Fruit fly (Drosophila melanogaster) whole organism, embryonic: ENCODE data around the gene mRpL37.

Experiments
- B-H1 ChIP-seq: fragments of 200-800 bp; sonication (Bioruptor generic); IDR thresholded peaks from 3 replicates; pipeline ENCODE4 v1.3.6; 2022; ENCODE audit warnings: missing biosample characterization, missing genetic modification characterization
- BEAF-32 ChIP-seq: fragments of 200-800 bp; sonication (Bioruptor generic); optimal IDR thresholded peaks from 3 replicates; lab custom pipeline; 2017; ENCODE audit warnings: missing biosample characterization, missing genetic modification characterization, mild to moderate bottlenecking, moderate library complexity, missing genetic modification reagents
- Blimp-1 ChIP-seq: fragments of 200-800 bp; sonication (Bioruptor generic); optimal IDR thresholded peaks from 3 replicates; lab custom pipeline; 2018; ENCODE audit warnings: missing biosample characterization, missing genetic modification characterization, mild to moderate bottlenecking, moderate library complexity, missing genetic modification reagents
- CG10321 ChIP-seq: fragments of 200-800 bp; sonication (Bioruptor generic); IDR thresholded peaks from 2 replicates; pipeline ENCODE4 v1.3.6; 2022; ENCODE audit warnings: missing biosample characterization, missing genetic modification characterization
- CG12299 ChIP-seq: fragments of 200-800 bp; sonication (Bioruptor generic); optimal IDR thresholded peaks from 2 replicates; lab custom pipeline; 2018; ENCODE audit warnings: missing biosample characterization, mild to moderate bottlenecking, missing genetic modification characterization
- CG12769 ChIP-seq: fragments of 200-800 bp; sonication (Bioruptor generic); optimal IDR thresholded peaks from 2 replicates; lab custom pipeline; 2019; ENCODE audit warnings: missing biosample characterization, mild to moderate bottlenecking, missing genetic modification characterization, moderate library complexity
- CG15696 ChIP-seq: fragments of 200-800 bp; sonication (Bioruptor generic); optimal IDR thresholded peaks from 2 replicates; lab custom pipeline; 2019; ENCODE audit warnings: missing biosample characterization, mild to moderate bottlenecking, missing genetic modification characterization, moderate library complexity
- CG17186 ChIP-seq: fragments of 200-800 bp; sonication (Bioruptor generic); optimal IDR thresholded peaks from 3 replicates; lab custom pipeline; 2017; ENCODE audit warnings: missing biosample characterization, missing genetic modification reagents, missing genetic modification characterization
- CG17328 ChIP-seq: fragments of 200-800 bp; sonication (Bioruptor generic); IDR thresholded peaks from 2 replicates; pipeline ENCODE4 v1.3.6; 2022; ENCODE audit warnings: missing biosample characterization, missing genetic modification characterization
- CG2199 ChIP-seq: fragments of 200-800 bp; sonication (Bioruptor generic); IDR thresholded peaks from 3 replicates; pipeline ENCODE4 v1.3.6; 2022; ENCODE audit warnings: missing biosample characterization, missing genetic modification characterization
- CG30431 ChIP-seq: fragments of 200-800 bp; sonication (Bioruptor generic); optimal IDR thresholded peaks from 2 replicates; lab custom pipeline; 2017; ENCODE audit warnings: missing biosample characterization, missing genetic modification characterization
- CG31224 ChIP-seq: fragments of 200-800 bp; sonication (Bioruptor generic); IDR thresholded peaks from 2 replicates; pipeline ENCODE4 v1.3.6; 2022; ENCODE audit warnings: missing biosample characterization, missing genetic modification characterization
- CG4617 ChIP-seq: fragments of 200-800 bp; sonication (Bioruptor generic); optimal IDR thresholded peaks from 3 replicates; lab custom pipeline; 2016; ENCODE audit warnings: missing biosample characterization, missing genetic modification characterization, borderline replicate concordance
- CG6272 ChIP-seq: fragments of 200-800 bp; sonication (Bioruptor generic); IDR thresholded peaks from 2 replicates; pipeline ENCODE4 v1.3.6; 2022; ENCODE audit warnings: missing biosample characterization, missing genetic modification characterization
- CG8089 ChIP-seq: fragments of 200-800 bp; sonication (Bioruptor generic); optimal IDR thresholded peaks from 3 replicates; lab custom pipeline; 2016; ENCODE audit warnings: missing biosample characterization, missing genetic modification characterization
- CG9817 ChIP-seq: fragments of 200-800 bp; sonication (Bioruptor generic); optimal IDR thresholded peaks from 2 replicates; lab custom pipeline; 2018; ENCODE audit warnings: missing biosample characterization, mild to moderate bottlenecking, missing genetic modification characterization, moderate library complexity
- D ChIP-seq, 2 experiments: fragments of 200-800 bp in 1 of 2; fragments of >200 bp in 1 of 2; sonication (Bioruptor generic) in 1 of 2; optimal IDR thresholded peaks; 2 replicates in 1 of 2; 3 replicates in 1 of 2; lab custom pipeline; 2017; ENCODE audit warnings: mild to moderate bottlenecking in 1 of 2, missing biosample characterization in 1 of 2, missing genetic modification characterization in 1 of 2, missing genetic modification reagents in 1 of 2
- Dad ChIP-seq: fragments of 200-800 bp; sonication (Bioruptor generic); optimal IDR thresholded peaks from 3 replicates; lab custom pipeline; 2016; ENCODE audit warnings: missing biosample characterization, missing genetic modification characterization
- Dll ChIP-seq: fragments of 200-800 bp; sonication (Bioruptor generic); IDR thresholded peaks from 4 replicates; pipeline ENCODE4 v1.3.6; 2022; ENCODE audit warnings: missing biosample characterization, missing genetic modification characterization; ENCODE audit not compliant: partially characterized antibody
- Dp ChIP-seq: fragments of 200-800 bp; sonication (Bioruptor generic); optimal IDR thresholded peaks from 2 replicates; lab custom pipeline; 2018; ENCODE audit warnings: missing biosample characterization, mild to moderate bottlenecking, missing genetic modification characterization, moderate library complexity
- E2f2 ChIP-seq: fragments of 200-800 bp; sonication (Bioruptor generic); IDR thresholded peaks from 2 replicates; pipeline ENCODE4 v1.3.6; 2022; ENCODE audit warnings: missing biosample characterization, missing genetic modification characterization
- Elba2 ChIP-seq: fragments of 200-800 bp; sonication (Bioruptor generic); optimal IDR thresholded peaks from 3 replicates; lab custom pipeline; 2016; ENCODE audit warnings: missing biosample characterization, missing genetic modification characterization
- Ets97D ChIP-seq: fragments of 200-800 bp; sonication (Bioruptor generic); optimal IDR thresholded peaks from 3 replicates; lab custom pipeline; 2016; ENCODE audit warnings: missing biosample characterization, missing genetic modification characterization
- HLH54F ChIP-seq: fragments of 200-800 bp; sonication (Bioruptor generic); optimal IDR thresholded peaks from 3 replicates; lab custom pipeline; 2016; ENCODE audit warnings: missing biosample characterization, missing genetic modification characterization
- Hr3 ChIP-seq: fragments of 200-800 bp; sonication (Bioruptor generic); optimal IDR thresholded peaks from 3 replicates; lab custom pipeline; 2016; ENCODE audit warnings: missing biosample characterization, missing genetic modification characterization
- MBD-R2 ChIP-seq: fragments of 200-800 bp; sonication (Bioruptor generic); IDR thresholded peaks from 2 replicates; pipeline ENCODE4 v1.3.6; 2022; ENCODE audit warnings: missing biosample characterization, missing genetic modification characterization
- MESR4 ChIP-seq: fragments of 200-800 bp; sonication (Bioruptor generic); optimal IDR thresholded peaks from 2 replicates; lab custom pipeline; 2018; ENCODE audit warnings: missing biosample characterization, mild to moderate bottlenecking, missing genetic modification characterization, moderate library complexity
- Myb ChIP-seq: fragments of 200-800 bp; sonication (Bioruptor generic); optimal IDR thresholded peaks from 2 replicates; lab custom pipeline; 2016; ENCODE audit warnings: missing biosample characterization, missing genetic modification characterization
- Neu2 ChIP-seq: fragments of 200-800 bp; sonication (Bioruptor generic); optimal IDR thresholded peaks from 3 replicates; lab custom pipeline; 2016; ENCODE audit warnings: missing biosample characterization, missing genetic modification characterization, borderline replicate concordance
- Pdp1 ChIP-seq, 2 experiments: fragments of 200-800 bp; sonication (Bioruptor generic); optimal IDR thresholded peaks; 3 replicates each; lab custom pipeline; 2016; ENCODE audit warnings: missing biosample characterization in 2 of 2, missing genetic modification characterization in 2 of 2, mild to moderate bottlenecking in 1 of 2, moderate library complexity in 1 of 2
- Rfx ChIP-seq: fragments of 200-800 bp; sonication (Bioruptor generic); IDR thresholded peaks from 2 replicates; pipeline ENCODE4 v1.3.6; 2022; ENCODE audit warnings: missing biosample characterization, missing genetic modification characterization
- Sry-β ChIP-seq: fragments of 200-800 bp; sonication (Bioruptor generic); optimal IDR thresholded peaks from 2 replicates; lab custom pipeline; 2018; ENCODE audit warnings: missing biosample characterization, mild to moderate bottlenecking, missing genetic modification characterization, moderate library complexity
- crp ChIP-seq, 2 experiments: fragments of 200-800 bp; sonication (Bioruptor generic); optimal IDR thresholded peaks; 2 replicates in 1 of 2; 3 replicates in 1 of 2; lab custom pipeline; 2017; ENCODE audit warnings: missing biosample characterization in 2 of 2, missing genetic modification characterization in 2 of 2, mild to moderate bottlenecking in 1 of 2, moderate library complexity in 1 of 2
- eve ChIP-seq, 2 experiments: fragments of >200 bp; optimal IDR thresholded peaks; 2 replicates each; lab custom pipeline; 2017; ENCODE audit warnings: missing biosample characterization in 2 of 2, missing genetic modification characterization in 2 of 2
- eyg ChIP-seq: fragments of 200-800 bp; sonication (Bioruptor generic); optimal IDR thresholded peaks from 3 replicates; lab custom pipeline; 2016; ENCODE audit warnings: missing biosample characterization, missing genetic modification characterization
- ind ChIP-seq: fragments of 200-800 bp; sonication (Bioruptor generic); optimal IDR thresholded peaks from 3 replicates; lab custom pipeline; 2016; ENCODE audit warnings: missing biosample characterization, missing genetic modification characterization
- pzg ChIP-seq: fragments of 200-800 bp; sonication (Bioruptor generic); optimal IDR thresholded peaks from 3 replicates; lab custom pipeline; 2018; ENCODE audit warnings: missing biosample characterization, mild to moderate bottlenecking, missing genetic modification characterization, moderate library complexity
- sna ChIP-seq: fragments of 200-800 bp; sonication (Bioruptor generic); IDR thresholded peaks from 2 replicates; pipeline ENCODE4 v1.3.6; 2022; ENCODE audit warnings: missing biosample characterization, missing genetic modification characterization; ENCODE audit not compliant: partially characterized antibody
- ssp ChIP-seq: fragments of 200-800 bp; sonication (Bioruptor generic); IDR thresholded peaks from 2 replicates; pipeline ENCODE4 v1.3.6; 2022; ENCODE audit warnings: missing biosample characterization, missing genetic modification characterization
- stwl ChIP-seq: fragments of 200-800 bp; sonication (Bioruptor generic); optimal IDR thresholded peaks from 3 replicates; lab custom pipeline; 2018; ENCODE audit warnings: missing biosample characterization, mild to moderate bottlenecking, missing genetic modification characterization, moderate library complexity
- trem ChIP-seq: fragments of 200-800 bp; optimal IDR thresholded peaks from 3 replicates; lab custom pipeline; 2019; ENCODE audit warnings: missing biosample characterization, mild to moderate bottlenecking, missing genetic modification characterization, moderate library complexity
- vfl ChIP-seq: fragments of 200-800 bp; sonication (Bioruptor generic); optimal IDR thresholded peaks from 2 replicates; lab custom pipeline; 2016; ENCODE audit warnings: missing biosample characterization, missing genetic modification characterization

mRpL37 gene

DNA sequence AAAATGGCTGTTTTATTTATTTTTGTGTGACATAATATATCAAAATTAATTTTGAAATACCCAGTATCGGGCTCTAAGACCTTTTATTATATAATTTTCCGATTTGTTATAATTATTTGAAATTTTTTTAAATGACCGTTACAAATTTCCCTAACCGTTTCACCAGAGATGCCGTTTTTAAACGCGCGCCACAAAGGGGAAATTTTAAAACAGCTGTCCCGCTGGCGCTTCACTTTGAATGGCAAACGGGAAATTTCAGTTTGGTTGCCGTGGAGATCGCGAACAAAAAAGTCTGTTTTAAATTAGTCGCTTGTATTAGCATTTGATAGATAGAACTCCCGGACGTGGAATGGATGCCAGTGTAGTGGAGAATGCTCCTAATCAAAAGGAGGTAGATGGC, 31.1 kb upstream of the mRpL37 start, which contains the start of the genes CG14693 and TTLL15:
TSS of gene CG14693 (minus strand) at position 16 of the 400 bp plus-strand sequence.
TSS of gene TTLL15 (plus strand) at position 257 of the 400 bp plus-strand sequence.
- TF ChIP-seq MBD-R2 (GFP tag; lab: Robert Waterston, UW) (peak; percentile 23; the same call in 1 of the 2 replicates), vfl (GFP tag; lab: Kevin White, UChicago) (no peak), Rfx (GFP tag; lab: Robert Waterston, UW) (peak; percentile 44; the same call in 1 of the 2 replicates), Ets97D (GFP tag; lab: Kevin White, UChicago) (peak; percentile 37), Myb (GFP tag; lab: Kevin White, UChicago) (peak; percentile 79), E2f2 (GFP tag; lab: Robert Waterston, UW) (peak; percentile 92), Sry-β (GFP tag; lab: Kevin White, UChicago) (peak; percentile 85), CG17186 (GFP tag; lab: Kevin White, UChicago) (no peak), CG4617 (GFP tag; lab: Kevin White, UChicago) (peak; percentile 3), Blimp-1 (GFP tag; lab: Kevin White, UChicago) (peak; percentile 53), Hr3 (GFP tag; lab: Kevin White, UChicago) (no peak), crp (GFP tag; optimal IDR thresholded peaks at IDR 0.05; lab: Kevin White, UChicago) (peak; percentile 19 to 85), MESR4 (peak; percentile 46), eyg (no peak), CG10321 (GFP tag; lab: Robert Waterston, UW) (no peak), pzg (GFP tag; lab: Kevin White, UChicago) (peak; percentile 22), sna (0 out of 2 replicates have a peak, but pooled peaks have one; percentile 14), trem (peak; percentile 32), Dp (GFP tag; lab: Kevin White, UChicago) (peak; percentile 84), stwl (peak; percentile 21)

DNA sequence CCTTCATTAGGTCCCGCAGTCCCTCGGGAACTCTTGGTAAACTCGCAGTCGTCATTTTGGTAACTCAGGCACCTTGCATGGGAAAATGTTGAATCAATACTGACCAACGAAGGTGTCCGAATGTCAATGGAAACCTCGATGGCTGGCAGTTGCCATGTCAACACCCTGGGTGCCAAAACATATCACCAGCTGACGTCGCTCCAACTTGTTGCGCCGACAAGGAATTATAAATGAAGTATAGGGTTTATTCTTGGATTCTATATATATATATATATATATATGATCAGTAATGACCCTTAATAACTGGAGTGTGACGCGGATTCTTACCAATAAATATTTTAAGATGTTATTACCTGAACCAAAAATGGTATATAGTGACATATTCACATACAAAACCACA, 20.0 kb upstream of the mRpL37 start, which contains the start of gene CG14692:
TSS of gene CG14692 (minus strand) at position 101 of the 400 bp plus-strand sequence.
- TF ChIP-seq HLH54F (GFP tag; lab: Kevin White, UChicago) = no peak
- TF ChIP-seq eve (GFP tag; optimal IDR thresholded peaks at IDR 0.05; lab: Kevin White, UChicago) = no peak
- TF ChIP-seq, all 482 proteins: peak for 0

DNA sequence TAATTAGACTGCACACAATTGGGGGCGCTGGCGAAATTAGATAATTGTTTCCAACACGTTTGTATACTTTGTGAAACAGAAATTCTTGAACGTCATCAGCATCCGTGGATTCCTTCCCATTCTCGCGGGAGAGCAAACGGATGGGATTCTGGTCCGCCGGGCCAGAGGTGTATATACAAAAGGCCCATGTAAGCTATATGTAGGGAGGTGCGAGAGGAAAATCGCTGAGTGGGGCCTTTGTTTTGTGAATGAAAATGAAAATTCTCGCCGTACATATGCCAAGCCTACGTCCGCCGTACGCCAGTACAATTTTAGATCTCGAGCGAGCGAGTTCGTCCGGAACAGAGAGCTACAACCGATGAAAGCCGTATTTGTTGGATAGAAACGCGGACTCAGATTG, 8.7 kb upstream of the mRpL37 start, which contains the start of gene CG14687:
TSS of gene CG14687 (plus strand) at position 301 of the 400 bp plus-strand sequence.
- TF ChIP-seq CG8089 (GFP tag; lab: Kevin White, UChicago) (no peak), CG6272 (GFP tag; lab: Robert Waterston, UW) (no peak), ind (no peak), Neu2 (GFP tag; lab: Kevin White, UChicago) (no peak), eve (GFP tag; optimal IDR thresholded peaks at IDR 0.05; lab: Kevin White, UChicago) (no peak), CG31224 (GFP tag; lab: Robert Waterston, UW) (no peak), CG9817 (no peak), CG12769 (tag; lab: Kevin White, UChicago) (peak; percentile 74), Elba2 (GFP tag; lab: Kevin White, UChicago) (no peak), Dad (GFP tag; lab: Kevin White, UChicago) (no peak), ssp (GFP tag; lab: Robert Waterston, UW) (no peak), D (optimal IDR thresholded peaks at IDR 0.05; lab: Kevin White, UChicago) (no peak), D (GFP tag; optimal IDR thresholded peaks at IDR 0.05; lab: Kevin White, UChicago) (no peak), CG17328 (GFP tag; lab: Robert Waterston, UW) (no peak), CG12299 (tag; lab: Kevin White, UChicago) (no peak), Pdp1 (GFP tag; optimal IDR thresholded peaks at IDR 0.05; lab: Kevin White, UChicago) (peak in 1 of 2 experiments; percentile 75), CG30431 (GFP tag; lab: Kevin White, UChicago) (no peak), B-H1 (GFP tag; lab: Robert Waterston, UW) (no peak), CG15696 (tag; lab: Kevin White, UChicago) (no peak), CG2199 (GFP tag; lab: Robert Waterston, UW) (peak; percentile 15; the same call in 1 of the 3 replicates), BEAF-32 (no peak), Dll (no peak)
- TF ChIP-seq, all 482 proteins: peak for 3
